Worm (Caenorhabditis elegans) whole organism, young adult: Measurements from ENCODE around the gene K09C4.4.

Experiments used
- B0019.2 ChIP-seq: fragments of 200-800 bp; sonication (Bioruptor generic); conservative IDR thresholded peaks from 2 replicates; pipeline ENCODE4 v1.3.6; 2022; ENCODE audit warnings: missing genetic modification reagents, missing genetic modification characterization, missing compliant biosample characterization
- B0035.1 ChIP-seq: sonication (generic microtip); optimal IDR thresholded peaks from 2 replicates; lab custom pipeline; 2016; ENCODE audit warnings: missing genetic modification characterization, mild to moderate bottlenecking, missing compliant biosample characterization, missing genotype, missing genetic modification reagents
- B0336.3 ChIP-seq: fragments of 200-800 bp; sonication (Bioruptor generic); IDR thresholded peaks from 2 replicates; pipeline ENCODE4 v1.3.6; 2022; ENCODE audit warnings: missing genetic modification characterization, missing compliant biosample characterization
- C06A6.2 ChIP-seq: fragments of 200-800 bp; sonication (Bioruptor generic); conservative IDR thresholded peaks from 2 replicates; pipeline ENCODE4 v1.3.6; 2022; ENCODE audit warnings: missing genetic modification characterization, missing compliant biosample characterization
- F33H1.4 ChIP-seq: fragments of 200-800 bp; sonication (Bioruptor generic); IDR thresholded peaks from 2 replicates; pipeline ENCODE4 v1.3.6; 2022; ENCODE audit warnings: missing genetic modification reagents, missing genetic modification characterization, missing compliant biosample characterization
- F55B11.4 ChIP-seq: sonication (generic microtip); optimal IDR thresholded peaks from 2 replicates; lab custom pipeline; 2016; ENCODE audit warnings: missing compliant biosample characterization, missing genetic modification characterization, borderline replicate concordance; ENCODE audit not compliant: insufficient read depth
- Y53F4B.3 ChIP-seq: fragments of 200-800 bp; sonication (Bioruptor generic); IDR thresholded peaks from 2 replicates; pipeline ENCODE4 v1.3.6; 2022; ENCODE audit warnings: missing genetic modification reagents, missing genetic modification characterization, missing compliant biosample characterization
- ZK185.1 ChIP-seq: sonication (generic microtip); optimal IDR thresholded peaks from 2 replicates; lab custom pipeline; 2016; ENCODE audit warnings: mild to moderate bottlenecking, missing genetic modification characterization, missing compliant biosample characterization; ENCODE audit not compliant: poor library complexity, severe bottlenecking
- akir-1 ChIP-seq: fragments of 200-800 bp; sonication (Bioruptor generic); optimal IDR thresholded peaks from 2 replicates; lab custom pipeline; 2018; ENCODE audit warnings: mild to moderate bottlenecking, missing genetic modification characterization, moderate library complexity, missing compliant biosample characterization
- athp-1 ChIP-seq: sonication (generic microtip); optimal IDR thresholded peaks from 2 replicates; lab custom pipeline; 2017; ENCODE audit warnings: mild to moderate bottlenecking, missing genetic modification characterization, missing compliant biosample characterization
- attf-3 ChIP-seq: fragments of 200-800 bp; sonication (Bioruptor generic); conservative IDR thresholded peaks from 2 replicates; pipeline ENCODE4 v1.3.6; 2022; ENCODE audit warnings: missing genetic modification reagents, missing genetic modification characterization, missing compliant biosample characterization
- attf-5 ChIP-seq: fragments of 200-800 bp; sonication (Bioruptor generic); optimal IDR thresholded peaks from 2 replicates; lab custom pipeline; 2018; ENCODE audit warnings: mild to moderate bottlenecking, missing genetic modification characterization, missing compliant biosample characterization
- cebp-1 ChIP-seq, 2 experiments: fragments of 200-800 bp in 1 of 2; sonication (Bioruptor generic) in 1 of 2; sonication (generic microtip) in 1 of 2; IDR thresholded peaks in 1 of 2; optimal IDR thresholded peaks in 1 of 2; 2 replicates each; pipeline versions ENCODE4 v1.3.6 to Lab custom; 2017 to 2022; ENCODE audit warnings: missing compliant biosample characterization in 2 of 2, missing genetic modification characterization in 2 of 2, mild to moderate bottlenecking in 1 of 2, missing genetic modification reagents in 1 of 2, moderate library complexity in 1 of 2
- cebp-2 ChIP-seq: fragments of 200-800 bp; sonication (Bioruptor generic); IDR thresholded peaks from 2 replicates; pipeline ENCODE4 v1.3.6; 2022; ENCODE audit warnings: missing genetic modification characterization, missing compliant biosample characterization
- ceh-27 ChIP-seq: fragments of 200-800 bp; sonication (Bioruptor generic); optimal IDR thresholded peaks from 2 replicates; lab custom pipeline; 2018; ENCODE audit warnings: mild to moderate bottlenecking, missing genetic modification characterization, moderate library complexity, missing compliant biosample characterization
- ceh-58 ChIP-seq: fragments of 200-800 bp; sonication (Bioruptor generic); IDR thresholded peaks from 2 replicates; pipeline ENCODE4 v1.3.6; 2022; ENCODE audit warnings: missing genetic modification characterization, missing compliant biosample characterization
- die-1 ChIP-seq: sonication (generic microtip); optimal IDR thresholded peaks from 2 replicates; lab custom pipeline; 2016; ENCODE audit warnings: missing genotype, mild to moderate bottlenecking, missing genetic modification characterization, missing compliant biosample characterization
- egl-18 ChIP-seq: fragments of 200-800 bp; sonication (Bioruptor generic); IDR thresholded peaks from 2 replicates; pipeline ENCODE4 v1.3.6; 2022; ENCODE audit warnings: missing genetic modification reagents, missing genetic modification characterization, missing compliant biosample characterization
- ekl-4 ChIP-seq: fragments of 200-800 bp; sonication (Bioruptor generic); IDR thresholded peaks from 2 replicates; pipeline ENCODE4 v1.3.6; 2022; ENCODE audit warnings: missing genetic modification reagents, missing genetic modification characterization, missing compliant biosample characterization
- hlh-12 ChIP-seq: sonication (generic microtip); optimal IDR thresholded peaks from 2 replicates; lab custom pipeline; 2016; ENCODE audit warnings: missing genetic modification characterization, missing compliant biosample characterization
- hsf-1 ChIP-seq: fragments of 200-800 bp; sonication (Bioruptor generic); IDR thresholded peaks from 2 replicates; pipeline ENCODE4 v1.3.6; 2022; ENCODE audit warnings: missing genetic modification reagents, missing genetic modification characterization, missing compliant biosample characterization
- lag-1 ChIP-seq: fragments of 200-800 bp; sonication (Bioruptor generic); IDR thresholded peaks from 2 replicates; pipeline ENCODE4 v1.3.6; 2022; ENCODE audit warnings: missing genetic modification reagents, missing genetic modification characterization, missing compliant biosample characterization
- lin-26 ChIP-seq: fragments of 200-800 bp; sonication (Bioruptor generic); IDR thresholded peaks from 2 replicates; pipeline ENCODE4 v1.3.6; 2022; ENCODE audit warnings: missing genetic modification reagents, missing genetic modification characterization, missing compliant biosample characterization
- lin-35 ChIP-seq, 3 experiments: fragments of 150-350 bp in 2 of 3; sonication (generic microtip) in 1 of 3; optimal IDR thresholded peaks; 2 replicates each; lab custom pipeline; 2014 to 2018; ENCODE audit warnings: missing biosample characterization in 3 of 3, missing genetic modification characterization in 3 of 3, missing genetic modification reagents in 3 of 3
- lir-1 ChIP-seq: fragments of 200-800 bp; sonication (Bioruptor generic); conservative IDR thresholded peaks from 2 replicates; pipeline ENCODE4 v1.3.6; 2022; ENCODE audit warnings: missing genetic modification reagents, missing genetic modification characterization, missing compliant biosample characterization
- lsl-1 ChIP-seq: fragments of 200-800 bp; sonication (Bioruptor generic); optimal IDR thresholded peaks from 2 replicates; lab custom pipeline; 2018; ENCODE audit warnings: mild to moderate bottlenecking, missing genetic modification characterization, moderate library complexity, missing compliant biosample characterization
- lsy-27 ChIP-seq: sonication (generic microtip); optimal IDR thresholded peaks from 2 replicates; lab custom pipeline; 2017; ENCODE audit warnings: missing genetic modification characterization, mild to moderate bottlenecking, missing compliant biosample characterization, antibody characterized with exemption, missing genotype, borderline replicate concordance; ENCODE audit not compliant: insufficient read depth
- madf-10 ChIP-seq: sonication (generic microtip); optimal IDR thresholded peaks from 2 replicates; lab custom pipeline; 2016; ENCODE audit warnings: mild to moderate bottlenecking, missing genetic modification characterization, missing compliant biosample characterization
- madf-6 ChIP-seq: fragments of 200-800 bp; sonication (Bioruptor generic); IDR thresholded peaks from 2 replicates; pipeline ENCODE4 v1.3.6; 2022; ENCODE audit warnings: missing genetic modification reagents, missing genetic modification characterization, missing compliant biosample characterization
- nfya-1 ChIP-seq: sonication (generic microtip); optimal IDR thresholded peaks from 2 replicates; lab custom pipeline; 2017; ENCODE audit warnings: antibody characterized with exemption, missing compliant biosample characterization, missing genetic modification characterization, borderline replicate concordance; ENCODE audit not compliant: insufficient read depth
- nhr-120 ChIP-seq: fragments of 200-800 bp; sonication (Bioruptor generic); IDR thresholded peaks from 2 replicates; pipeline ENCODE4 v1.3.6; 2022; ENCODE audit warnings: missing genetic modification characterization, missing compliant biosample characterization
- pha-4 ChIP-seq: fragments of 150-350 bp; sonication (generic microtip); optimal IDR thresholded peaks from 2 replicates; lab custom pipeline; 2014; ENCODE audit warnings: missing biosample characterization, missing genetic modification reagents, missing genetic modification characterization
- rec-8 ChIP-seq, 2 experiments: sonication (generic microtip); optimal IDR thresholded peaks; 2 replicates each; lab custom pipeline; 2016; ENCODE audit warnings: mild to moderate bottlenecking in 2 of 2, missing genetic modification characterization in 2 of 2, missing genetic modification reagents in 2 of 2, missing genotype in 2 of 2, missing biosample characterization in 1 of 2, missing compliant biosample characterization in 1 of 2, moderate library complexity in 1 of 2
- rpc-1 ChIP-seq, 2 experiments: fragments of 150-350 bp in 1 of 2; sonication (generic microtip) in 1 of 2; optimal IDR thresholded peaks; 2 replicates each; lab custom pipeline; 2014 to 2018; ENCODE audit warnings: missing biosample characterization in 1 of 2, missing genetic modification characterization in 1 of 2, missing genetic modification reagents in 1 of 2, missing genotype in 1 of 2
- snpc-1.1 ChIP-seq: sonication (generic microtip); optimal IDR thresholded peaks from 2 replicates; lab custom pipeline; 2017; ENCODE audit warnings: missing genetic modification characterization, mild to moderate bottlenecking, missing compliant biosample characterization, antibody characterized with exemption, moderate library complexity, missing genotype, missing genetic modification reagents; ENCODE audit not compliant: insufficient read depth
- snpc-3.4 ChIP-seq: sonication (generic microtip); optimal IDR thresholded peaks from 2 replicates; lab custom pipeline; 2017; ENCODE audit warnings: missing genetic modification characterization, mild to moderate bottlenecking, missing compliant biosample characterization, antibody characterized with exemption, moderate library complexity, missing genotype, missing genetic modification reagents
- snpc-4 ChIP-seq, 5 experiments: fragments of 150-350 bp in 1 of 5; sonication (generic microtip) in 4 of 5; optimal IDR thresholded peaks; 2 replicates each; lab custom pipeline; 2014 to 2018; ENCODE audit warnings: missing genetic modification characterization in 5 of 5, missing biosample characterization in 3 of 5, antibody characterized with exemption in 2 of 5, mild to moderate bottlenecking in 2 of 5, missing compliant biosample characterization in 2 of 5, missing genotype in 2 of 5, moderate library complexity in 2 of 5, missing genetic modification reagents in 1 of 5
- tbp1 ChIP-seq: fragments of 200-800 bp; sonication (Bioruptor generic); optimal IDR thresholded peaks from 2 replicates; lab custom pipeline; 2018; ENCODE audit warnings: mild to moderate bottlenecking, missing genetic modification characterization, missing compliant biosample characterization
- unc-130 ChIP-seq: sonication (generic microtip); optimal IDR thresholded peaks from 2 replicates; lab custom pipeline; 2016; ENCODE audit warnings: missing genetic modification reagents, missing genetic modification characterization, missing compliant biosample characterization
- xnd-1 ChIP-seq: sonication (generic microtip); optimal IDR thresholded peaks from 2 replicates; lab custom pipeline; 2016; ENCODE audit warnings: missing genotype, missing genetic modification reagents, missing genetic modification characterization, missing compliant biosample characterization
- ztf-22 ChIP-seq: fragments of 200-800 bp; sonication (Bioruptor generic); optimal IDR thresholded peaks from 2 replicates; lab custom pipeline; 2018; ENCODE audit warnings: mild to moderate bottlenecking, missing genetic modification characterization, moderate library complexity, missing compliant biosample characterization
- ztf-3 ChIP-seq: fragments of 200-800 bp; sonication (Bioruptor generic); optimal IDR thresholded peaks from 2 replicates; lab custom pipeline; 2018; ENCODE audit warnings: mild to moderate bottlenecking, missing genetic modification characterization, missing compliant biosample characterization

Gene K09C4.4

DNA sequence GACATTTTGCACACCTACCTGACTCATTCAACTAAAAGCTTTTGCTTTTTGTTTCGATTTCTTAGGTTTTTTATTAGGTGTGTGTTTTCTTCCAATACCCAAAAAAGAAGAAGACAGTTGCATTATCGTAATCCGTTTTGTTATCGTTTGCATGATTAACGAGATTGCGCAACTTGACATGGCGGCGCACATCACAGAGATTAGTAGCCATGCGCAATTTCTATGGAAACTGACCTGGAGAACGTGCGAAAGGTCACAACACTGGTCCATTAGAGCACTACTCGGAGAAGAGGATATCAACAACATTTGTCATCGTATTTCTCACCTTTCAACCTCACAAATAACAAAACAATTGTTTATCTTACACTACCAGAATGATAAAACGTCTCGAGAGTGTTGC is 27.5 kb downstream of the K09C4.4 start:
- TF ChIP-seq B0336.3 (no peak), lin-35 (GFP tag; optimal IDR thresholded peaks at IDR 0.05; lab: Kevin White, UChicago) (no peak), lin-26 (GFP tag; lab: Robert Waterston, UW) (no peak), madf-6 (GFP tag; lab: Robert Waterston, UW) (no peak), akir-1 (GFP tag; lab: Kevin White, UChicago) (no peak), ZK185.1 (tag; lab: Kevin White, UChicago) (no peak), attf-3 (GFP tag; lab: Robert Waterston, UW) (no peak), unc-130 (GFP tag; lab: Kevin White, UChicago) (no peak), ceh-27 (GFP tag; lab: Kevin White, UChicago) (no peak), snpc-1.1 (no peak), rec-8 (tag; optimal IDR thresholded peaks at IDR 0.05; lab: Kevin White, UChicago) (no peak), tbp1 (GFP tag; lab: Kevin White, UChicago) (no peak), rpc-1 (optimal IDR thresholded peaks at IDR 0.05; lab: Kevin White, UChicago) (no peak), rpc-1 (tag; optimal IDR thresholded peaks at IDR 0.05; lab: Kevin White, UChicago) (no peak), lir-1 (GFP tag; lab: Robert Waterston, UW) (no peak), B0035.1 (no peak)

ce11 chrX:3326175-3326574 is 36.9 kb downstream of the K09C4.4 start, which contains the start of gene F11D5.6:
TSS of gene F11D5.6 (minus strand) at chrX:3326275.
- TF ChIP-seq pha-4 (tag; lab: Kevin White, UChicago) (no peak), ztf-3 (GFP tag; lab: Kevin White, UChicago) (no peak), xnd-1 (no peak), ztf-22 (GFP tag; lab: Kevin White, UChicago) (no peak), hsf-1 (GFP tag; lab: Robert Waterston, UW) (no peak), tbp1 (GFP tag; lab: Kevin White, UChicago) (no peak), ceh-58 (GFP tag; lab: Robert Waterston, UW) (no peak), B0336.3 (no peak), nhr-120 (GFP tag; lab: Robert Waterston, UW) (no peak), snpc-4 (GFP tag; optimal IDR thresholded peaks at IDR 0.05; lab: Kevin White, UChicago) (no peak), snpc-4 (tag; optimal IDR thresholded peaks at IDR 0.05; lab: Kevin White, UChicago) (no peak), rec-8 (tag; optimal IDR thresholded peaks at IDR 0.05; lab: Kevin White, UChicago) (no peak), egl-18 (GFP tag; lab: Robert Waterston, UW) (no peak), hlh-12 (tag; lab: Kevin White, UChicago) (no peak), lsl-1 (GFP tag; lab: Kevin White, UChicago) (no peak), ZK185.1 (tag; lab: Kevin White, UChicago) (no peak), ekl-4 (no peak), F33H1.4 (GFP tag; lab: Robert Waterston, UW) (no peak), athp-1 (tag; lab: Kevin White, UChicago) (no peak), attf-5 (no peak), lag-1 (no peak)
- TF ChIP-seq, all 124 proteins: peak for 0

ce11 chrX:3332824-3333223 is 43.5 kb downstream of the K09C4.4 start, which contains the start of gene F11D5.1:
TSS of gene F11D5.1 (plus strand) at chrX:3333124.
- TF ChIP-seq lsy-27 (tag; lab: Kevin White, UChicago) (no peak), C06A6.2 (GFP tag; lab: Robert Waterston, UW) (no peak), egl-18 (GFP tag; lab: Robert Waterston, UW) (no peak), cebp-1 (GFP tag; IDR thresholded peaks at IDR 0.05; lab: Robert Waterston, UW) (no peak), cebp-1 (tag; optimal IDR thresholded peaks at IDR 0.05; lab: Kevin White, UChicago) (no peak), B0019.2 (no peak), die-1 (tag; lab: Kevin White, UChicago) (no peak), ztf-22 (GFP tag; lab: Kevin White, UChicago) (no peak), cebp-2 (GFP tag; lab: Robert Waterston, UW) (no peak), nfya-1 (tag; lab: Kevin White, UChicago) (no peak), F55B11.4 (no peak), Y53F4B.3 (GFP tag; lab: Robert Waterston, UW) (no peak), snpc-3.4 (tag; lab: Kevin White, UChicago) (no peak), madf-10 (tag; lab: Kevin White, UChicago) (no peak)
- TF ChIP-seq, all 124 proteins: peak for 0
